Worm (Caenorhabditis elegans) whole organism, L1 larva: ENCODE data around the gene F18E9.1.

ENCODE experiments used
- F16B12.6 ChIP-seq: fragments of 150-350 bp; optimal IDR thresholded peaks from 2 replicates; lab custom pipeline; 2014; ENCODE audit warnings: missing biosample characterization, missing genetic modification characterization
- Y116A8C.19 ChIP-seq: sonication (generic microtip); optimal IDR thresholded peaks from 2 replicates; lab custom pipeline; 2016; ENCODE audit warnings: missing compliant biosample characterization, missing genetic modification characterization, borderline replicate concordance
- blmp-1 ChIP-seq: fragments of 150-350 bp; optimal IDR thresholded peaks from 2 replicates; lab custom pipeline; 2014; ENCODE audit warnings: missing biosample characterization, missing genetic modification characterization
- ceh-63 ChIP-seq: fragments of 200-800 bp; sonication (Bioruptor generic); optimal IDR thresholded peaks from 2 replicates; lab custom pipeline; 2018; ENCODE audit warnings: mild to moderate bottlenecking, missing genetic modification characterization, missing compliant biosample characterization
- ceh-8 ChIP-seq: fragments of 200-800 bp; sonication (Bioruptor generic); optimal IDR thresholded peaks from 2 replicates; lab custom pipeline; 2018; ENCODE audit warnings: mild to moderate bottlenecking, missing genetic modification characterization, moderate library complexity, missing compliant biosample characterization
- ceh-82 ChIP-seq, 3 experiments: fragments of 150-350 bp in 1 of 3; sonication (generic microtip) in 2 of 3; optimal IDR thresholded peaks; 2 replicates each; lab custom pipeline; 2014 to 2017; ENCODE audit warnings: missing biosample characterization in 3 of 3, missing genetic modification characterization in 3 of 3
- ces-1 ChIP-seq: fragments of 150-350 bp; optimal IDR thresholded peaks from 2 replicates; lab custom pipeline; 2014; ENCODE audit warnings: missing biosample characterization, missing genetic modification reagents, missing genetic modification characterization
- dsc-1 ChIP-seq: sonication (generic microtip); optimal IDR thresholded peaks from 2 replicates; lab custom pipeline; 2016; ENCODE audit warnings: mild to moderate bottlenecking, missing genetic modification characterization, missing compliant biosample characterization
- efl-1 ChIP-seq, 4 experiments: fragments of 150-350 bp; optimal IDR thresholded peaks in 3 of 4; peaks in 1 of 4; 1 replicate in 1 of 4; 2 replicates in 3 of 4; lab custom pipeline; 2014; ENCODE audit warnings: missing biosample characterization in 2 of 4, missing genetic modification characterization in 2 of 4, missing genetic modification reagents in 2 of 4
- egl-13 ChIP-seq: sonication (generic microtip); optimal IDR thresholded peaks from 2 replicates; lab custom pipeline; 2016; ENCODE audit warnings: missing genotype, missing genetic modification reagents, missing genetic modification characterization, missing compliant biosample characterization
- egl-27 ChIP-seq, 2 experiments: fragments of 150-350 bp in 1 of 2; sonication (generic microtip); optimal IDR thresholded peaks; 3 replicates each; lab custom pipeline; 2017 to 2018; ENCODE audit warnings: missing biosample characterization in 2 of 2, missing genetic modification characterization in 2 of 2, missing genetic modification reagents in 2 of 2
- elt-2 ChIP-seq: sonication (generic microtip); optimal IDR thresholded peaks from 2 replicates; lab custom pipeline; 2016; ENCODE audit warnings: missing genetic modification characterization, mild to moderate bottlenecking, inconsistent platforms, missing compliant biosample characterization, missing genetic modification reagents
- elt-3 ChIP-seq, 6 experiments: fragments of 150-350 bp in 1 of 6; sonication (generic microtip); optimal IDR thresholded peaks; 2 replicates each; lab custom pipeline; 2017 to 2018; ENCODE audit warnings: missing biosample characterization in 6 of 6, missing genetic modification characterization in 6 of 6, inconsistent platforms in 1 of 6
- ets-5 ChIP-seq: fragments of 200-800 bp; sonication (Bioruptor generic); IDR thresholded peaks from 2 replicates; pipeline ENCODE4 v1.3.6; 2022; ENCODE audit warnings: missing genetic modification characterization, missing compliant biosample characterization
- grh-1 ChIP-seq: fragments of 200-800 bp; sonication (Bioruptor generic); IDR thresholded peaks from 2 replicates; pipeline ENCODE4 v1.3.6; 2022; ENCODE audit warnings: missing genetic modification reagents, missing genetic modification characterization, missing compliant biosample characterization
- hpl-2 ChIP-seq: fragments of 150-350 bp; optimal IDR thresholded peaks from 2 replicates; lab custom pipeline; 2014; ENCODE audit warnings: missing biosample characterization, missing genetic modification reagents, missing genetic modification characterization
- irx-1 ChIP-seq: sonication (generic microtip); optimal IDR thresholded peaks from 2 replicates; lab custom pipeline; 2016; ENCODE audit warnings: missing genetic modification characterization, missing compliant biosample characterization
- isw-1 ChIP-seq: fragments of 200-800 bp; sonication (Bioruptor generic); IDR thresholded peaks from 2 replicates; pipeline ENCODE4 v1.3.6; 2022; ENCODE audit warnings: missing genetic modification characterization, missing compliant biosample characterization
- jun-1 ChIP-seq: fragments of 150-350 bp; optimal IDR thresholded peaks from 2 replicates; lab custom pipeline; 2014; ENCODE audit warnings: missing biosample characterization, missing genetic modification reagents, missing genetic modification characterization
- lin-13 ChIP-seq: fragments of 150-350 bp; optimal IDR thresholded peaks from 2 replicates; lab custom pipeline; 2014; ENCODE audit warnings: missing biosample characterization, missing genetic modification reagents, missing genetic modification characterization
- lin-14 ChIP-seq: fragments of 200-800 bp; sonication (Bioruptor generic); optimal IDR thresholded peaks from 2 replicates; lab custom pipeline; 2018; ENCODE audit warnings: mild to moderate bottlenecking, missing genetic modification characterization, moderate library complexity, missing compliant biosample characterization
- lin-35 ChIP-seq, 2 experiments: fragments of 150-350 bp; optimal IDR thresholded peaks; 2 replicates each; lab custom pipeline; 2014; ENCODE audit warnings: missing biosample characterization in 2 of 2, missing genetic modification characterization in 2 of 2, missing genetic modification reagents in 2 of 2
- lir-3 ChIP-seq: sonication (generic microtip); optimal IDR thresholded peaks from 2 replicates; lab custom pipeline; 2016; ENCODE audit warnings: mild to moderate bottlenecking, missing genetic modification characterization, moderate library complexity, missing compliant biosample characterization; ENCODE audit not compliant: poor library complexity
- lsy-2 ChIP-seq, 2 experiments: fragments of 150-350 bp; optimal IDR thresholded peaks; 2 replicates each; lab custom pipeline; 2014; ENCODE audit warnings: missing biosample characterization in 2 of 2, missing genetic modification characterization in 2 of 2
- mef-2 ChIP-seq: fragments of 150-350 bp; optimal IDR thresholded peaks from 2 replicates; lab custom pipeline; 2014; ENCODE audit warnings: missing biosample characterization, missing genetic modification characterization
- mep-1 ChIP-seq: fragments of 150-350 bp; optimal IDR thresholded peaks from 2 replicates; lab custom pipeline; 2014; ENCODE audit warnings: missing biosample characterization, missing genetic modification characterization
- nhr-11 ChIP-seq: fragments of 150-350 bp; optimal IDR thresholded peaks from 2 replicates; lab custom pipeline; 2014; ENCODE audit warnings: missing biosample characterization, missing genetic modification characterization
- nhr-12 ChIP-seq: sonication (generic microtip); optimal IDR thresholded peaks from 2 replicates; lab custom pipeline; 2017; ENCODE audit warnings: missing biosample characterization, missing genetic modification characterization
- nhr-20 ChIP-seq: sonication (generic microtip); optimal IDR thresholded peaks from 2 replicates; lab custom pipeline; 2016; ENCODE audit warnings: mild to moderate bottlenecking, missing genetic modification characterization, missing compliant biosample characterization
- nhr-237 ChIP-seq: fragments of 150-350 bp; optimal IDR thresholded peaks from 2 replicates; lab custom pipeline; 2014; ENCODE audit warnings: missing biosample characterization, missing genetic modification characterization
- nhr-28 ChIP-seq: fragments of 150-350 bp; optimal IDR thresholded peaks from 2 replicates; lab custom pipeline; 2014; ENCODE audit warnings: missing biosample characterization, missing genetic modification characterization
- nhr-71 ChIP-seq: sonication (generic microtip); optimal IDR thresholded peaks from 2 replicates; lab custom pipeline; 2016; ENCODE audit warnings: mild to moderate bottlenecking, missing genetic modification characterization, moderate library complexity, missing compliant biosample characterization
- nhr-77 ChIP-seq: fragments of 150-350 bp; optimal IDR thresholded peaks from 2 replicates; lab custom pipeline; 2014; ENCODE audit warnings: missing biosample characterization, missing genetic modification characterization
- nhr-85 ChIP-seq: sonication (generic microtip); peaks from one replicate; lab custom pipeline; 2016; ENCODE audit warnings: missing genetic modification characterization, inconsistent platforms, missing compliant biosample characterization
- nhr-90 ChIP-seq: sonication (generic microtip); optimal IDR thresholded peaks from 2 replicates; lab custom pipeline; 2016; ENCODE audit warnings: mild to moderate bottlenecking, missing genetic modification characterization, missing compliant biosample characterization; ENCODE audit not compliant: poor library complexity
- pax-3 ChIP-seq: fragments of 200-800 bp; sonication (Bioruptor generic); optimal IDR thresholded peaks from 2 replicates; lab custom pipeline; 2018; ENCODE audit warnings: mild to moderate bottlenecking, missing genetic modification characterization, moderate library complexity, missing compliant biosample characterization
- rnt-1 ChIP-seq: sonication (generic microtip); optimal IDR thresholded peaks from 2 replicates; lab custom pipeline; 2016; ENCODE audit warnings: mild to moderate bottlenecking, missing genetic modification characterization, moderate library complexity, missing compliant biosample characterization
- skn-1 ChIP-seq: fragments of 150-350 bp; optimal IDR thresholded peaks from 2 replicates; lab custom pipeline; 2014; ENCODE audit warnings: missing biosample characterization, missing genetic modification characterization
- snpc-4 ChIP-seq: fragments of 150-350 bp; optimal IDR thresholded peaks from 2 replicates; lab custom pipeline; 2014; ENCODE audit warnings: missing biosample characterization, missing genetic modification characterization
- snu-23 ChIP-seq: sonication (generic microtip); optimal IDR thresholded peaks from 2 replicates; lab custom pipeline; 2016; ENCODE audit warnings: missing genetic modification characterization, missing compliant biosample characterization
- sptf-1 ChIP-seq: fragments of 150-350 bp; optimal IDR thresholded peaks from 2 replicates; lab custom pipeline; 2014; ENCODE audit warnings: missing biosample characterization, missing genetic modification characterization
- swsn-7 ChIP-seq: sonication (generic microtip); optimal IDR thresholded peaks from 2 replicates; lab custom pipeline; 2016; ENCODE audit warnings: missing genetic modification characterization, missing compliant biosample characterization
- tbx-2 ChIP-seq: sonication (generic microtip); optimal IDR thresholded peaks from 2 replicates; lab custom pipeline; 2016; ENCODE audit warnings: missing genetic modification characterization, missing compliant biosample characterization
- unc-130 ChIP-seq: fragments of 150-350 bp; optimal IDR thresholded peaks from 2 replicates; lab custom pipeline; 2017; ENCODE audit warnings: missing biosample characterization, missing genetic modification characterization, inconsistent platforms
- unc-62 ChIP-seq: fragments of 150-350 bp; optimal IDR thresholded peaks from 2 replicates; lab custom pipeline; 2014; ENCODE audit warnings: missing biosample characterization, missing genetic modification reagents, missing genetic modification characterization
- xbp-1 ChIP-seq: sonication (generic microtip); optimal IDR thresholded peaks from 2 replicates; lab custom pipeline; 2016; ENCODE audit warnings: missing genetic modification characterization, missing compliant biosample characterization
- zag-1 ChIP-seq: fragments of 150-350 bp; optimal IDR thresholded peaks from 2 replicates; lab custom pipeline; 2014; ENCODE audit warnings: missing biosample characterization, missing genetic modification characterization
- zip-4 ChIP-seq: fragments of 200-800 bp; sonication (Bioruptor generic); optimal IDR thresholded peaks from 2 replicates; lab custom pipeline; 2018; ENCODE audit warnings: mild to moderate bottlenecking, missing genetic modification characterization, moderate library complexity, missing compliant biosample characterization
- ztf-11 ChIP-seq, 2 experiments: sonication (generic microtip); optimal IDR thresholded peaks; 2 replicates each; lab custom pipeline; 2016 to 2017; ENCODE audit warnings: missing genetic modification characterization in 2 of 2, missing biosample characterization in 1 of 2, missing compliant biosample characterization in 1 of 2
- ztf-4 ChIP-seq: fragments of 150-350 bp; optimal IDR thresholded peaks from 2 replicates; lab custom pipeline; 2014; ENCODE audit warnings: missing biosample characterization, missing genetic modification characterization

The F18E9.1 gene

DNA sequence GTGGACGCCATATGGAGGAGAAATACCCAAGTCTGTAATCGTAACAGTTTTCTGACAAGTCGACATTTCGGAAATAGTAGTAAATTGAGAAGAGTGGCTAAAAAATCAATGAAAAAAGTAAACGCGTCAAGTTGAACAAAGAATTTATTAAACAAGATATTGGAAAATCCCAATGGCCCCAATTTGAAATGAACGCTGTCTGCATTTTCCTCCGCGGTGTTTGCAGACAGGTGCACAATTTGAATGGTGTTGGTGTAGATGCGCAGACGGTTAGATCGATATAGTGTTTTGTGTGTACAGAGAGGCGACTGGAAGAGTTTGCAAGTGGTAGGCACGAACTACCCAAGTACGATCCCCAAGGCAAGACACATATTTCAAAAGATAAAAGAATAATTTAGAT is 3.7 kb downstream of the F18E9.1 start, which contains the start of the genes H35N09.2 and H35N09.1 (continued):
- peak; percentile 17 for TF ChIP-seq jun-1 (tag; lab: Kevin White, UChicago)
- peak; percentile 61 for TF ChIP-seq snu-23 (GFP tag; lab: Kevin White, UChicago)
- TF ChIP-seq nhr-77 (tag; lab: Kevin White, UChicago): peak; percentile 25

DNA sequence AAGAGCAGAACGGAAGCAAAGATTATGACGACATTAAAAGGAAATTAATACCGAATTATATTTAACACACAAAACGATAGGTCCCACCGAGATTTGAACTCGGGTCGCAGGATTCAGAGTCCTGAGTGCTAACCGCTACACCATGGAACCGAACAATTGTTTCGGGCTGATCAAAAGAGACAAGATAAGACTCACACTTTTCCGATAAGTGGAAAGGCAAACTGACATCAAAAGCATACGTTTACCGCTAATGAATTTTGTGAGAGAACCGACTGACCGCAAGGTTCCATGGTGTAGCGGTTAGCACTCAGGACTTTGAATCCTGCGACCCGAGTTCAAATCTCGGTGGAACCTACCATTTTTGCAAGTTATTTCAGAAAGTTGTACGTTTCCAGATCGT is 7.4 kb downstream of the F18E9.1 start:
- peak; percentile 48 for TF ChIP-seq nhr-71
- peak; percentile 6 to 39 for TF ChIP-seq lsy-2 (tag; optimal IDR thresholded peaks at IDR 0.05; lab: Kevin White, UChicago)
- TF ChIP-seq egl-27 (tag; optimal IDR thresholded peaks at IDR 0.05; lab: Kevin White, UChicago): no peak
- no peak for TF ChIP-seq unc-62 (GFP tag; lab: Kevin White, UChicago)
- TF ChIP-seq ceh-63: no peak
- TF ChIP-seq blmp-1 (tag; lab: Kevin White, UChicago): no peak
- TF ChIP-seq lin-13 (GFP tag; lab: Kevin White, UChicago): no peak
- TF ChIP-seq grh-1: no peak
- peak; percentile 8 for TF ChIP-seq unc-130
- no peak for TF ChIP-seq ztf-4
- TF ChIP-seq Y116A8C.19: no peak
- no peak for TF ChIP-seq nhr-12 (tag; lab: Kevin White, UChicago)
- no peak for TF ChIP-seq nhr-11
- peak; percentile 50 for TF ChIP-seq snu-23 (GFP tag; lab: Kevin White, UChicago)
- peak; percentile 72 for TF ChIP-seq nhr-90 (tag; lab: Kevin White, UChicago)
- TF ChIP-seq rnt-1 (tag; lab: Kevin White, UChicago): peak; percentile 73
- TF ChIP-seq nhr-77 (tag; lab: Kevin White, UChicago): peak; percentile 36
- TF ChIP-seq zag-1: no peak
- no peak for TF ChIP-seq irx-1
- peak in 2 of 6 experiments; percentile 10 for TF ChIP-seq elt-3 (tag; optimal IDR thresholded peaks at IDR 0.05; lab: Kevin White, UChicago)
- TF ChIP-seq egl-13: no peak
- no peak for TF ChIP-seq zip-4 (GFP tag; lab: Kevin White, UChicago)
- no peak for TF ChIP-seq xbp-1 (tag; lab: Kevin White, UChicago)
- TF ChIP-seq snpc-4 (tag; lab: Kevin White, UChicago): no peak
- TF ChIP-seq pax-3 (tag; lab: Kevin White, UChicago): no peak
- peak in 1 of 2 experiments; percentile 62 for TF ChIP-seq lin-35 (GFP tag; optimal IDR thresholded peaks at IDR 0.05; lab: Kevin White, UChicago)
- TF ChIP-seq lin-14 (GFP tag; lab: Kevin White, UChicago): peak; percentile 26
- TF ChIP-seq jun-1 (tag; lab: Kevin White, UChicago): no peak
- TF ChIP-seq lir-3 (tag; lab: Kevin White, UChicago): peak; percentile 14
- TF ChIP-seq ces-1: no peak
- no peak for TF ChIP-seq F16B12.6 (tag; lab: Kevin White, UChicago)
- TF ChIP-seq hpl-2 (GFP tag; lab: Kevin White, UChicago): no peak
- no peak for TF ChIP-seq skn-1 (tag; lab: Kevin White, UChicago)
- no peak for TF ChIP-seq ets-5 (GFP tag; lab: Robert Waterston, UW)
- TF ChIP-seq isw-1: no peak
- TF ChIP-seq ztf-11 (tag; optimal IDR thresholded peaks at IDR 0.05; lab: Kevin White, UChicago): no peak
- TF ChIP-seq tbx-2: peak; percentile 44
- TF ChIP-seq mep-1 (tag; lab: Kevin White, UChicago): peak; percentile 4
- TF ChIP-seq efl-1 (optimal IDR thresholded peaks at IDR 0.05; lab: Kevin White, UChicago): no peak
- no peak for TF ChIP-seq efl-1 (GFP tag; optimal IDR thresholded peaks at IDR 0.05 in 1 of 2; lab: Kevin White, UChicago)
- no peak for TF ChIP-seq mef-2 (tag; lab: Kevin White, UChicago)
- TF ChIP-seq nhr-28 (tag; lab: Kevin White, UChicago): no peak
- no peak for TF ChIP-seq ceh-8 (GFP tag; lab: Kevin White, UChicago)
- TF ChIP-seq ceh-82 (tag; optimal IDR thresholded peaks at IDR 0.05; lab: Kevin White, UChicago): peak in 2 of 3 experiments; percentile 11 to 23
- peak; percentile 33 for TF ChIP-seq elt-2 (tag; lab: Kevin White, UChicago)
- peak; percentile 46 for TF ChIP-seq nhr-85
- TF ChIP-seq sptf-1: no peak
- TF ChIP-seq dsc-1 (tag; lab: Kevin White, UChicago): no peak
- no peak for TF ChIP-seq swsn-7
- TF ChIP-seq nhr-20 (tag; lab: Kevin White, UChicago): peak; percentile 54
- no peak for TF ChIP-seq nhr-237 (tag; lab: Kevin White, UChicago)
